Worm (Caenorhabditis elegans): ENCODE data around the gene srv-8.
A peak's percentile ranks its signal among the peaks of the same experiment; 100 is the strongest.

srv-8 gene

DNA sequence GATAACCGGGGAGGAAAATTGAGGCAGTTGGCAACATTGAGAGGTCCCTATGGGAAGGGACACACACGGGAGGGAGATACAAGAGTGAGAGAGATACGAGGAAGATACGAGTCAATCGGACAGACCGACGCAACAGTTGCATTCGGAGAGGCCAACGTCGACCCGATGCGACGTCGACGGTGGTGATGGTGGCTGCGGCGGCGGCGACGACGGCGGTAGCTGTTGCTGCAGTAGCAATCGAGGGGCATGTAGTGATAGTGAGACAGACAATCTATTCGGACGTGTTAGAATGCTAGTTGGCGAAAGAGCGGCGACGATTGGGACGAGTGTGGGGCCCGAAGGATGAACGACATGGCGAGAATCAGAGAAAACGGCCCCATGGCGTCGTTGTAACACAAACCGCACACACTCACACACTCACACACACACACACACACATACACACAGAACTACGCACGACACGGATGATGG, 27.2 kb downstream of the srv-8 start:
- no peak for TF ChIP-seq snpc-4 (GFP tag; optimal IDR thresholded peaks at IDR 0.05)
- no peak for TF ChIP-seq snpc-4 (tag; optimal IDR thresholded peaks at IDR 0.05)
- peak; percentile 16; the same call in 1 of the 2 replicates for TF ChIP-seq egrh-3 (GFP tag; IDR thresholded peaks at IDR 0.05)
- TF ChIP-seq ztf-6 (GFP tag; IDR thresholded peaks at IDR 0.05), result no peak
- TF ChIP-seq T07F8.4 (tag; optimal IDR thresholded peaks at IDR 0.05), result no peak
- peak; percentile 55 for TF ChIP-seq dox-1 (GFP tag; IDR thresholded peaks at IDR 0.05)
- no peak for TF ChIP-seq mel-28 (tag; optimal IDR thresholded peaks at IDR 0.05; ENCODE audit: borderline replicate concordance)
- TF ChIP-seq dpl-1 (GFP tag; optimal IDR thresholded peaks at IDR 0.05), result no peak
- TF ChIP-seq ztf-26 (tag; optimal IDR thresholded peaks at IDR 0.05), result peak; percentile 8
- TF ChIP-seq somi-1 (GFP tag; optimal IDR thresholded peaks at IDR 0.05), result peak; percentile 53
- no peak for TF ChIP-seq Y53F4B.3 (GFP tag; IDR thresholded peaks at IDR 0.05)
- no peak for TF ChIP-seq B0336.3 (GFP tag; IDR thresholded peaks at IDR 0.05)
- TF ChIP-seq lin-35 (GFP tag; optimal IDR thresholded peaks at IDR 0.05), result no peak
- no peak for TF ChIP-seq dpff-1 (tag; optimal IDR thresholded peaks at IDR 0.05)
- no peak for TF ChIP-seq let-526 (GFP tag; IDR thresholded peaks at IDR 0.05)
- TF ChIP-seq ceh-58 (GFP tag; IDR thresholded peaks at IDR 0.05), result no peak
- TF ChIP-seq lag-1 (GFP tag; IDR thresholded peaks at IDR 0.05), result no peak
- no peak for TF ChIP-seq him-1 (tag; optimal IDR thresholded peaks at IDR 0.05)
- TF ChIP-seq F39B2.1 (GFP tag; IDR thresholded peaks at IDR 0.05), result no peak
- TF ChIP-seq Y53G8AR.9 (GFP tag; conservative IDR thresholded peaks at IDR 0.05), result no peak
- no peak for TF ChIP-seq lin-54 (GFP tag; optimal IDR thresholded peaks at IDR 0.05)
- TF ChIP-seq hsf-1 (GFP tag; IDR thresholded peaks at IDR 0.05), result no peak
- no peak for TF ChIP-seq lir-1 (GFP tag; conservative IDR thresholded peaks at IDR 0.05)
- TF ChIP-seq nhr-120 (GFP tag; IDR thresholded peaks at IDR 0.05), result no peak
- no peak for TF ChIP-seq ztf-25 (GFP tag; IDR thresholded peaks at IDR 0.05)
- TF ChIP-seq K11D2.4 (GFP tag; IDR thresholded peaks at IDR 0.05), result 0 out of 2 replicates have a peak, but pooled peaks have one; percentile 13
- TF ChIP-seq lsl-1 (GFP tag; optimal IDR thresholded peaks at IDR 0.05), result no peak
- TF ChIP-seq zfh-2 (GFP tag; conservative IDR thresholded peaks at IDR 0.05), result peak; percentile 91
- TF ChIP-seq rpc-1 (optimal IDR thresholded peaks at IDR 0.05), result no peak
- TF ChIP-seq rpc-1 (tag; optimal IDR thresholded peaks at IDR 0.05), result no peak
- TF ChIP-seq F57C9.4 (tag; optimal IDR thresholded peaks at IDR 0.05), result no peak
- TF ChIP-seq aptf-2 (GFP tag; conservative IDR thresholded peaks at IDR 0.05), result no peak
- TF ChIP-seq nfyb-1 (GFP tag; IDR thresholded peaks at IDR 0.05), result 0 out of 2 replicates have a peak, but pooled peaks have one; percentile 27
- TF ChIP-seq tlf-1 (GFP tag; optimal IDR thresholded peaks at IDR 0.05), result no peak
- no peak for TF ChIP-seq ceh-91 (GFP tag; IDR thresholded peaks at IDR 0.05)
- TF ChIP-seq nhr-179 (tag; optimal IDR thresholded peaks at IDR 0.05), result no peak
- TF ChIP-seq hmg-1.2 (GFP tag; IDR thresholded peaks at IDR 0.05), result no peak
- TF ChIP-seq gei-17 (GFP tag; optimal IDR thresholded peaks at IDR 0.05), result no peak
- TF ChIP-seq Y79H2A.3 (GFP tag; conservative IDR thresholded peaks at IDR 0.05), result no peak
- TF ChIP-seq unc-62 (GFP tag; optimal IDR thresholded peaks at IDR 0.05), result no peak
- no peak for TF ChIP-seq F37B4.10 (GFP tag; IDR thresholded peaks at IDR 0.05)
- TF ChIP-seq F55B11.4 (tag; optimal IDR thresholded peaks at IDR 0.05; ENCODE audit: borderline replicate concordance, insufficient read depth), result no peak
- TF ChIP-seq nhr-90 (tag; optimal IDR thresholded peaks at IDR 0.05), result no peak
- no peak for TF ChIP-seq Y95B8A.8 (GFP tag; IDR thresholded peaks at IDR 0.05)
- TF ChIP-seq mcd-1 (GFP tag; IDR thresholded peaks at IDR 0.05), result no peak
- TF ChIP-seq snpc-1.3 (tag; optimal IDR thresholded peaks at IDR 0.05; ENCODE audit: insufficient read depth), result no peak
- TF ChIP-seq chd-7 (tag; optimal IDR thresholded peaks at IDR 0.05), result peak; percentile 3
- no peak for TF ChIP-seq hlh-26 (GFP tag; conservative IDR thresholded peaks at IDR 0.05)
- no peak for TF ChIP-seq lin-26 (GFP tag; IDR thresholded peaks at IDR 0.05)
- no peak for TF ChIP-seq die-1 (tag; optimal IDR thresholded peaks at IDR 0.05)
